Worm (Caenorhabditis elegans): ENCODE data around the gene F12E12.6.

ce11 chrII:3773130-3773529 is 36.4 kb upstream of the F12E12.6 start, which contains the start of gene T24E12.10:
- TF ChIP-seq W03F9.2 (tag; optimal IDR thresholded peaks at IDR 0.05) = no peak
- no peak for TF ChIP-seq him-1 (tag; optimal IDR thresholded peaks at IDR 0.05)
- TF ChIP-seq dao-5 (tag; optimal IDR thresholded peaks at IDR 0.05) = no peak

Measured in whole organism, L4/young adult.